Fruit fly (Drosophila melanogaster) whole organism, embryonic: ENCODE measurements around the gene CNMaR.

Source experiments
- Atf6 ChIP-seq: fragments of 200-800 bp; sonication (Bioruptor generic); IDR thresholded peaks from 2 replicates; pipeline ENCODE4 v1.3.6; 2022; ENCODE audit warnings: missing biosample characterization, missing genetic modification characterization
- BEAF-32 ChIP-seq: fragments of 200-800 bp; sonication (Bioruptor generic); optimal IDR thresholded peaks from 3 replicates; lab custom pipeline; 2017; ENCODE audit warnings: missing biosample characterization, missing genetic modification characterization, mild to moderate bottlenecking, moderate library complexity, missing genetic modification reagents
- Bteb2 ChIP-seq: fragments of 200-800 bp; sonication (Bioruptor generic); optimal IDR thresholded peaks from 2 replicates; lab custom pipeline; 2016; ENCODE audit warnings: missing biosample characterization, missing genetic modification characterization
- CG10274 ChIP-seq: fragments of 200-800 bp; sonication (Bioruptor generic); optimal IDR thresholded peaks from 3 replicates; lab custom pipeline; 2017; ENCODE audit warnings: missing biosample characterization, mild to moderate bottlenecking, missing genetic modification characterization
- CG14441 ChIP-seq: fragments of 200-800 bp; sonication (Bioruptor generic); IDR thresholded peaks from 2 replicates; pipeline ENCODE4 v1.3.6; 2022; ENCODE audit warnings: missing biosample characterization, missing genetic modification characterization
- CG15073 ChIP-seq: fragments of 200-800 bp; sonication (Bioruptor generic); optimal IDR thresholded peaks from 2 replicates; lab custom pipeline; 2016; ENCODE audit warnings: missing biosample characterization, missing genetic modification characterization
- CG1603 ChIP-seq: fragments of 200-800 bp; sonication (Bioruptor generic); optimal IDR thresholded peaks from 2 replicates; lab custom pipeline; 2019; ENCODE audit warnings: missing biosample characterization, mild to moderate bottlenecking, missing genetic modification characterization, moderate library complexity
- CG18599 ChIP-seq: fragments of 200-800 bp; sonication (Bioruptor generic); optimal IDR thresholded peaks from 3 replicates; lab custom pipeline; 2017; ENCODE audit warnings: missing biosample characterization, missing genetic modification characterization, mild to moderate bottlenecking, moderate library complexity, missing genetic modification reagents
- CG2202 ChIP-seq: fragments of 200-800 bp; sonication (Bioruptor generic); optimal IDR thresholded peaks from 2 replicates; lab custom pipeline; 2018; ENCODE audit warnings: missing biosample characterization, mild to moderate bottlenecking, missing genetic modification characterization
- CG32532 ChIP-seq: fragments of 200-800 bp; sonication (Bioruptor generic); IDR thresholded peaks from 2 replicates; pipeline ENCODE4 v1.3.6; 2022; ENCODE audit warnings: missing biosample characterization, missing genetic modification characterization
- CG34376 ChIP-seq: fragments of 200-800 bp; sonication (Bioruptor generic); optimal IDR thresholded peaks from 2 replicates; lab custom pipeline; 2018; ENCODE audit warnings: missing biosample characterization, mild to moderate bottlenecking, missing genetic modification characterization
- CG4707 ChIP-seq: fragments of 200-800 bp; sonication (Bioruptor generic); optimal IDR thresholded peaks from 2 replicates; lab custom pipeline; 2018; ENCODE audit warnings: missing biosample characterization, mild to moderate bottlenecking, missing genetic modification characterization, moderate library complexity
- CG6813 ChIP-seq: fragments of 200-800 bp; sonication (Bioruptor generic); optimal IDR thresholded peaks from 2 replicates; lab custom pipeline; 2017; ENCODE audit warnings: missing biosample characterization, missing genetic modification characterization, mild to moderate bottlenecking, moderate library complexity, missing genetic modification reagents
- CG7372 ChIP-seq: fragments of 200-800 bp; sonication (Bioruptor generic); IDR thresholded peaks from 2 replicates; pipeline ENCODE4 v1.3.6; 2022; ENCODE audit warnings: missing biosample characterization, missing genetic modification characterization
- D19A ChIP-seq: fragments of 200-800 bp; optimal IDR thresholded peaks from 3 replicates; lab custom pipeline; 2019; ENCODE audit warnings: missing biosample characterization, mild to moderate bottlenecking, missing genetic modification characterization, moderate library complexity
- Dll ChIP-seq: fragments of 200-800 bp; sonication (Bioruptor generic); IDR thresholded peaks from 4 replicates; pipeline ENCODE4 v1.3.6; 2022; ENCODE audit warnings: missing biosample characterization, missing genetic modification characterization; ENCODE audit not compliant: partially characterized antibody
- Dp ChIP-seq: fragments of 200-800 bp; sonication (Bioruptor generic); optimal IDR thresholded peaks from 2 replicates; lab custom pipeline; 2018; ENCODE audit warnings: missing biosample characterization, mild to moderate bottlenecking, missing genetic modification characterization, moderate library complexity
- Dref ChIP-seq: fragments of 200-800 bp; sonication (Bioruptor generic); IDR thresholded peaks from 2 replicates; pipeline ENCODE4 v1.3.6; 2022; ENCODE audit warnings: missing biosample characterization, missing genetic modification characterization
- Fer3 ChIP-seq: fragments of 200-800 bp; sonication (Bioruptor generic); optimal IDR thresholded peaks from 2 replicates; lab custom pipeline; 2018; ENCODE audit warnings: missing biosample characterization, mild to moderate bottlenecking, missing genetic modification characterization, moderate library complexity
- Hsf ChIP-seq: fragments of 200-800 bp; sonication (Bioruptor generic); optimal IDR thresholded peaks from 3 replicates; lab custom pipeline; 2016; ENCODE audit warnings: missing biosample characterization, missing genetic modification characterization
- Kr ChIP-seq: fragments of 200-800 bp; sonication (Bioruptor generic); optimal IDR thresholded peaks from 2 replicates; lab custom pipeline; 2017; ENCODE audit warnings: missing biosample characterization, mild to moderate bottlenecking, missing genetic modification characterization
- Mrtf ChIP-seq: fragments of 200-800 bp; sonication (Bioruptor generic); IDR thresholded peaks from 3 replicates; pipeline ENCODE4 v1.3.6; 2022; ENCODE audit warnings: missing biosample characterization, missing genetic modification characterization
- Oli ChIP-seq: fragments of 200-800 bp; sonication (Bioruptor generic); optimal IDR thresholded peaks from 2 replicates; lab custom pipeline; 2018; ENCODE audit warnings: missing biosample characterization, mild to moderate bottlenecking, missing genetic modification characterization, moderate library complexity
- Opbp ChIP-seq: fragments of 200-800 bp; sonication (Bioruptor generic); IDR thresholded peaks from 3 replicates; pipeline ENCODE4 v1.3.6; 2022; ENCODE audit warnings: missing biosample characterization, missing genetic modification characterization; ENCODE audit not compliant: partially characterized antibody
- Scr ChIP-seq: fragments of 200-800 bp; sonication (Bioruptor generic); IDR thresholded peaks from 2 replicates; pipeline ENCODE4 v1.3.6; 2022; ENCODE audit warnings: missing biosample characterization, missing genetic modification characterization; ENCODE audit not compliant: partially characterized antibody
- YL-1 ChIP-seq: fragments of 200-800 bp; sonication (Bioruptor generic); optimal IDR thresholded peaks from 3 replicates; lab custom pipeline; 2017; ENCODE audit warnings: missing biosample characterization, mild to moderate bottlenecking, missing genetic modification characterization
- ac ChIP-seq: fragments of 200-800 bp; sonication (Bioruptor generic); optimal IDR thresholded peaks from 3 replicates; lab custom pipeline; 2017; ENCODE audit warnings: missing biosample characterization, mild to moderate bottlenecking, missing genetic modification characterization
- bsh ChIP-seq, 2 experiments: fragments of 200-800 bp; sonication (Bioruptor generic); optimal IDR thresholded peaks; 2 replicates each; lab custom pipeline; 2017 to 2018; ENCODE audit warnings: mild to moderate bottlenecking in 2 of 2, missing biosample characterization in 2 of 2, missing genetic modification characterization in 2 of 2, moderate library complexity in 1 of 2
- cg ChIP-seq: fragments of 200-800 bp; sonication (Bioruptor generic); optimal IDR thresholded peaks from 3 replicates; lab custom pipeline; 2019; ENCODE audit warnings: missing biosample characterization, mild to moderate bottlenecking, missing genetic modification characterization, moderate library complexity
- chinmo ChIP-seq: fragments of 200-800 bp; sonication (Bioruptor generic); IDR thresholded peaks from 4 replicates; pipeline ENCODE4 v1.3.6; 2022; ENCODE audit warnings: missing biosample characterization, missing genetic modification characterization; ENCODE audit not compliant: partially characterized antibody
- crol ChIP-seq: fragments of 200-800 bp; sonication (Bioruptor generic); IDR thresholded peaks from 2 replicates; pipeline ENCODE4 v1.3.6; 2022; ENCODE audit warnings: missing biosample characterization, missing genetic modification characterization
- cwo ChIP-seq: fragments of 200-800 bp; sonication (Bioruptor generic); optimal IDR thresholded peaks from 3 replicates; lab custom pipeline; 2017; ENCODE audit warnings: missing biosample characterization, missing genetic modification characterization, mild to moderate bottlenecking, moderate library complexity, missing genetic modification reagents
- eyg ChIP-seq: fragments of 200-800 bp; sonication (Bioruptor generic); optimal IDR thresholded peaks from 3 replicates; lab custom pipeline; 2016; ENCODE audit warnings: missing biosample characterization, missing genetic modification characterization
- gsb ChIP-seq: fragments of 200-800 bp; sonication (Bioruptor generic); IDR thresholded peaks from 2 replicates; pipeline ENCODE4 v1.3.6; 2022; ENCODE audit warnings: missing biosample characterization, missing genetic modification characterization
- hbn ChIP-seq: fragments of 200-800 bp; sonication (Bioruptor generic); IDR thresholded peaks from 2 replicates; pipeline ENCODE4 v1.3.6; 2022; ENCODE audit warnings: missing biosample characterization, missing genetic modification characterization; ENCODE audit not compliant: partially characterized antibody
- jigr1 ChIP-seq: fragments of 200-800 bp; sonication (Bioruptor generic); IDR thresholded peaks from 3 replicates; pipeline ENCODE4 v1.3.6; 2022; ENCODE audit warnings: missing biosample characterization, missing genetic modification characterization
- jing ChIP-seq: fragments of 200-800 bp; sonication (Bioruptor generic); optimal IDR thresholded peaks from 2 replicates; lab custom pipeline; 2018; ENCODE audit warnings: missing biosample characterization, mild to moderate bottlenecking, missing genetic modification characterization
- p53 ChIP-seq: fragments of 200-800 bp; sonication (Bioruptor generic); optimal IDR thresholded peaks from 2 replicates; lab custom pipeline; 2016; ENCODE audit warnings: missing biosample characterization, missing genetic modification characterization
- pho ChIP-seq: fragments of 200-800 bp; sonication (Bioruptor generic); optimal IDR thresholded peaks from 2 replicates; lab custom pipeline; 2016; ENCODE audit warnings: missing biosample characterization, missing genetic modification characterization
- sens ChIP-seq: fragments of 200-800 bp; sonication (Bioruptor generic); peaks from one replicate; lab custom pipeline; 2016; ENCODE audit warnings: missing biosample characterization, missing genetic modification characterization
- sna ChIP-seq: fragments of 200-800 bp; sonication (Bioruptor generic); IDR thresholded peaks from 2 replicates; pipeline ENCODE4 v1.3.6; 2022; ENCODE audit warnings: missing biosample characterization, missing genetic modification characterization; ENCODE audit not compliant: partially characterized antibody
- sob ChIP-seq: fragments of 200-800 bp; sonication (Bioruptor generic); IDR thresholded peaks from 2 replicates; pipeline ENCODE4 v1.3.6; 2022; ENCODE audit warnings: missing biosample characterization, missing genetic modification characterization
- stc ChIP-seq: fragments of 200-800 bp; sonication (Bioruptor generic); IDR thresholded peaks from 2 replicates; pipeline ENCODE4 v1.3.6; 2022; ENCODE audit warnings: missing biosample characterization, missing genetic modification characterization
- sug ChIP-seq: fragments of 200-800 bp; optimal IDR thresholded peaks from 2 replicates; lab custom pipeline; 2019; ENCODE audit warnings: missing biosample characterization, mild to moderate bottlenecking, missing genetic modification characterization, moderate library complexity

CNMaR gene

dm6 chr3L:9680968-9681367 lies 37.1 kb downstream of the CNMaR start, which contains the start of gene alphaTub67C:
Gene alphaTub67C, plus strand, starts transcription at chr3L:9681268.
- TF ChIP-seq CG32532 (GFP tag; lab: Robert Waterston, UW), result no peak
- no peak for TF ChIP-seq D19A
- TF ChIP-seq Bteb2 (GFP tag; lab: Kevin White, UChicago), result no peak
- no peak for TF ChIP-seq gsb
- TF ChIP-seq Dref (GFP tag; lab: Robert Waterston, UW), result no peak
- TF ChIP-seq YL-1 (GFP tag; lab: Kevin White, UChicago), result no peak
- TF ChIP-seq sob (GFP tag; lab: Robert Waterston, UW), result no peak
- TF ChIP-seq bsh (GFP tag; optimal IDR thresholded peaks at IDR 0.05; lab: Kevin White, UChicago), result no peak
- TF ChIP-seq stc (GFP tag; lab: Robert Waterston, UW), result no peak
- no peak for TF ChIP-seq CG18599 (GFP tag; lab: Kevin White, UChicago)
- no peak for TF ChIP-seq eyg (GFP tag; lab: Kevin White, UChicago)
- TF ChIP-seq jing (GFP tag; lab: Kevin White, UChicago), result no peak

- no peak for TF ChIP-seq Opbp (GFP tag; lab: Robert Waterston, UW)
- TF ChIP-seq hbn (GFP tag; lab: Robert Waterston, UW), result no peak
- TF ChIP-seq D19A, result no peak
- TF ChIP-seq p53 (GFP tag; lab: Kevin White, UChicago), result no peak
Measured at dm6 chr3L:9684871-9685270, 41.0 kb downstream of the CNMaR start, which contains the start of gene CG16719. Gene CG16719, plus strand, starts transcription at chr3L:9685171.

- TF ChIP-seq crol (GFP tag; lab: Robert Waterston, UW) (peak; percentile 42; the same call in 1 of the 2 replicates), sna (GFP tag; lab: Robert Waterston, UW) (no peak), Oli (tag; lab: Kevin White, UChicago) (no peak), CG14441 (GFP tag; lab: Robert Waterston, UW) (no peak), sug (tag; lab: Kevin White, UChicago) (peak; percentile 29), p53 (GFP tag; lab: Kevin White, UChicago) (no peak), CG34376 (GFP tag; lab: Kevin White, UChicago) (peak; percentile 4), CG10274 (no peak)
Measured at dm6 chr3L:9687536-9687935, 43.6 kb downstream of the CNMaR start.

- peak; percentile 29 for TF ChIP-seq sens (GFP tag; lab: Kevin White, UChicago)
- TF ChIP-seq BEAF-32, result no peak
Measured at dm6 chr3L:9688674-9689073, 44.8 kb downstream of the CNMaR start.

dm6 chr3L:9689809-9690208 lies 45.9 kb downstream of the CNMaR start:
- TF ChIP-seq ac (GFP tag; lab: Kevin White, UChicago) (no peak), Hsf (GFP tag; lab: Kevin White, UChicago) (no peak), CG6813 (GFP tag; lab: Kevin White, UChicago) (no peak), cwo (GFP tag; lab: Kevin White, UChicago) (no peak), Mrtf (GFP tag; lab: Robert Waterston, UW) (no peak), Dp (GFP tag; lab: Kevin White, UChicago) (no peak), Kr (GFP tag; lab: Kevin White, UChicago) (no peak), jigr1 (GFP tag; lab: Robert Waterston, UW) (no peak), CG4707 (GFP tag; lab: Kevin White, UChicago) (no peak), Fer3 (no peak), chinmo (0 out of 4 replicates have a peak, but pooled peaks have one; percentile 23), Atf6 (GFP tag; lab: Robert Waterston, UW) (0 out of 2 replicates have a peak, but pooled peaks have one; percentile 37), CG1603 (tag; lab: Kevin White, UChicago) (no peak), Dll (GFP tag; lab: Robert Waterston, UW) (no peak), Scr (GFP tag; lab: Robert Waterston, UW) (no peak), pho (no peak), CG34376 (GFP tag; lab: Kevin White, UChicago) (no peak), CG2202 (tag; lab: Kevin White, UChicago) (no peak), CG7372 (GFP tag; lab: Robert Waterston, UW) (peak; percentile 59; the same call in 1 of the 2 replicates), cg (GFP tag; lab: Kevin White, UChicago) (peak; percentile 17), CG15073 (no peak)
